Worm (Caenorhabditis elegans): ENCODE measurements around the gene nhr-229.

DNA sequence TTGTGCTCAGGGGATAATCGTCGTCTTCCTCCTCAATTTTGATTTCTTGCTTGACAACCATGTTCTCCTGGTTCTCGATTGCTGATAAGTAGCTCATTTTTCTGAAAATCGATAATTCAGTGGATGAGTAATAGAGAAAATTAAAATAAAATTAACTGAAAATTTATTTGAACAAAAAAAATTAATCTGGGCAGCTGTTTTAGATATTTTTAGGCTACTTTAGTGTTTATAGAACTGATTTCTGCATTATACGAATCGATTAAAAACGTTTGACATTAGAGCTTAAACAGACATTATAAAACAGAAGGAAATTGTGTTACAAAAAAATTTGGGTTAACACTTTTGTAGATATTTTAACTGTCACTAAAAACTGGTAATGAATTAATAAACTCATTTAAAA is 17.9 kb upstream of the nhr-229 start, which contains the start of gene athp-3:
- TF ChIP-seq W03F9.2 (tag; optimal IDR thresholded peaks at IDR 0.05) (no peak), him-1 (tag; optimal IDR thresholded peaks at IDR 0.05) (no peak), dao-5 (tag; optimal IDR thresholded peaks at IDR 0.05) (no peak)
